Fruit fly (Drosophila melanogaster): ENCODE measurements around the gene CG9132.

Gene CG9132

dm6 chrX:16834259-16834658, 33.7 kb upstream of the CG9132 start:
- TF ChIP-seq Dfd (GFP tag; optimal IDR thresholded peaks at IDR 0.05) (no peak), psq (GFP tag; optimal IDR thresholded peaks at IDR 0.05) (peak; percentile 49), HLH106 (tag; optimal IDR thresholded peaks at IDR 0.05) (peak; percentile 10), sage (GFP tag; optimal IDR thresholded peaks at IDR 0.05) (no peak), fru (GFP tag; optimal IDR thresholded peaks at IDR 0.05) (peak; percentile 49), Dif (GFP tag; optimal IDR thresholded peaks at IDR 0.05; ENCODE audit: partially characterized antibody) (no peak), woc (GFP tag; optimal IDR thresholded peaks at IDR 0.05) (peak; percentile 12), rgr (GFP tag; optimal IDR thresholded peaks at IDR 0.05) (peak; percentile 46), OdsH (GFP tag; optimal IDR thresholded peaks at IDR 0.05) (peak; percentile 52), pan (optimal IDR thresholded peaks at IDR 0.05) (no peak), Myc (optimal IDR thresholded peaks at IDR 0.05) (no peak), h (GFP tag; optimal IDR thresholded peaks at IDR 0.05) (peak; percentile 22), Sp1 (GFP tag; optimal IDR thresholded peaks at IDR 0.05) (peak; percentile 3), dsf (GFP tag; optimal IDR thresholded peaks at IDR 0.05; ENCODE audit: borderline replicate concordance) (no peak), ey (GFP tag; optimal IDR thresholded peaks at IDR 0.05) (peak; percentile 23), Abd-B (GFP tag; optimal IDR thresholded peaks at IDR 0.05) (no peak), foxo (GFP tag; optimal IDR thresholded peaks at IDR 0.05) (peak in 1 of 2 experiments; percentile 50), CG32264 (GFP tag; optimal IDR thresholded peaks at IDR 0.05) (no peak)

dm6 chrX:16833097-16833496, 32.6 kb upstream of the CG9132 start:
- TF ChIP-seq dsf (GFP tag; optimal IDR thresholded peaks at IDR 0.05; ENCODE audit: borderline replicate concordance) (no peak), Dif (GFP tag; optimal IDR thresholded peaks at IDR 0.05; ENCODE audit: partially characterized antibody) (no peak), psq (GFP tag; optimal IDR thresholded peaks at IDR 0.05) (no peak), Hnf4 (GFP tag; optimal IDR thresholded peaks at IDR 0.05) (no peak), Mio (GFP tag; optimal IDR thresholded peaks at IDR 0.05) (no peak), sv (GFP tag; optimal IDR thresholded peaks at IDR 0.05) (peak; percentile 61), GATAd (GFP tag; optimal IDR thresholded peaks at IDR 0.05) (no peak), Myc (optimal IDR thresholded peaks at IDR 0.05) (no peak), rgr (GFP tag; optimal IDR thresholded peaks at IDR 0.05) (peak; percentile 34), tai (GFP tag; optimal IDR thresholded peaks at IDR 0.05) (no peak), Hr78 (GFP tag; optimal IDR thresholded peaks at IDR 0.05) (no peak), ey (GFP tag; optimal IDR thresholded peaks at IDR 0.05) (peak; percentile 27), fru (GFP tag; optimal IDR thresholded peaks at IDR 0.05) (peak; percentile 54), Vsx2 (GFP tag; optimal IDR thresholded peaks at IDR 0.05; ENCODE audit: partially characterized antibody) (no peak), brk (GFP tag; optimal IDR thresholded peaks at IDR 0.05) (no peak), br (GFP tag; optimal IDR thresholded peaks at IDR 0.05) (peak; percentile 15), foxo (GFP tag; optimal IDR thresholded peaks at IDR 0.05) (peak in 1 of 2 experiments; percentile 38), Jra (GFP tag; optimal IDR thresholded peaks at IDR 0.05) (no peak), h (GFP tag; optimal IDR thresholded peaks at IDR 0.05) (peak; percentile 30)

dm6 chrX:16831848-16832247, 31.3 kb upstream of the CG9132 start:
- TF ChIP-seq CG32264 (GFP tag; optimal IDR thresholded peaks at IDR 0.05) = no peak
- TF ChIP-seq Rel (GFP tag; optimal IDR thresholded peaks at IDR 0.05) = no peak
- no peak for TF ChIP-seq Rel (tag; optimal IDR thresholded peaks at IDR 0.05)
- TF ChIP-seq Mio (GFP tag; optimal IDR thresholded peaks at IDR 0.05) = no peak
- no peak for TF ChIP-seq psq (GFP tag; optimal IDR thresholded peaks at IDR 0.05)
- no peak for TF ChIP-seq dsf (GFP tag; optimal IDR thresholded peaks at IDR 0.05; ENCODE audit: borderline replicate concordance)
- TF ChIP-seq CG9705 (GFP tag; optimal IDR thresholded peaks at IDR 0.05) = no peak
- TF ChIP-seq sage (GFP tag; optimal IDR thresholded peaks at IDR 0.05) = no peak
- no peak for TF ChIP-seq br (GFP tag; optimal IDR thresholded peaks at IDR 0.05)
- TF ChIP-seq GATAd (GFP tag; optimal IDR thresholded peaks at IDR 0.05) = no peak
- no peak for TF ChIP-seq Abd-B (GFP tag; optimal IDR thresholded peaks at IDR 0.05)
- no peak for TF ChIP-seq Hr78 (GFP tag; optimal IDR thresholded peaks at IDR 0.05)

- TF ChIP-seq fru (GFP tag; optimal IDR thresholded peaks at IDR 0.05) = no peak
- TF ChIP-seq Hr83 (GFP tag; optimal IDR thresholded peaks at IDR 0.05; ENCODE audit: poor library complexity, severe bottlenecking) = no peak
Observed at dm6 chrX:16830081-16830480, 29.6 kb upstream of the CG9132 start.

dm6 chrX:16829439-16830028, 29.0 kb upstream of the CG9132 start:
- no peak for TF ChIP-seq Abd-B (GFP tag; optimal IDR thresholded peaks at IDR 0.05)
- peak in 1 of 2 experiments; percentile 4 for TF ChIP-seq foxo (GFP tag; optimal IDR thresholded peaks at IDR 0.05)
- no peak for TF ChIP-seq dl (GFP tag; optimal IDR thresholded peaks at IDR 0.05; ENCODE audit: insufficient read depth in 1 of 2, partially characterized antibody in 2 of 2)
- no peak for TF ChIP-seq Rel (GFP tag; optimal IDR thresholded peaks at IDR 0.05)
- TF ChIP-seq Rel (tag; optimal IDR thresholded peaks at IDR 0.05) = peak; percentile 77
- peak; percentile 12 for TF ChIP-seq OdsH (GFP tag; optimal IDR thresholded peaks at IDR 0.05)
- TF ChIP-seq N (GFP tag; optimal IDR thresholded peaks at IDR 0.05) = no peak
- no peak for TF ChIP-seq h (GFP tag; optimal IDR thresholded peaks at IDR 0.05)
- peak; percentile 19 for TF ChIP-seq rgr (GFP tag; optimal IDR thresholded peaks at IDR 0.05)
